Fruit fly (Drosophila melanogaster) whole organism, wandering third instar larva: ENCODE results near the gene Fim.
A peak's percentile ranks its signal among the peaks of the same experiment; 100 is the strongest.

Source experiments
- Abd-B ChIP-seq: fragments of >200 bp; optimal IDR thresholded peaks from 2 replicates; lab custom pipeline; 2017; ENCODE audit warnings: missing biosample characterization, missing genetic modification characterization
- CG9705 ChIP-seq: fragments of 200-800 bp; sonication (Bioruptor generic); optimal IDR thresholded peaks from 2 replicates; lab custom pipeline; 2018; ENCODE audit warnings: missing biosample characterization, mild to moderate bottlenecking, missing genetic modification characterization
- Dfd ChIP-seq: fragments of >200 bp; optimal IDR thresholded peaks from 2 replicates; lab custom pipeline; 2017; ENCODE audit warnings: missing biosample characterization, missing genetic modification characterization
- Dif ChIP-seq: fragments of 200-275, 200-300 bp; sonication (Bioruptor generic); optimal IDR thresholded peaks from 2 replicates; lab custom pipeline; 2018; ENCODE audit warnings: missing biosample characterization, missing genetic modification characterization; ENCODE audit not compliant: partially characterized antibody
- GATAd ChIP-seq: sonication (Bioruptor generic); optimal IDR thresholded peaks from 2 replicates; lab custom pipeline; 2016; ENCODE audit warnings: missing biosample characterization, missing genetic modification characterization
- HLH106 ChIP-seq: fragments of 200-800 bp; optimal IDR thresholded peaks from 3 replicates; lab custom pipeline; 2019; ENCODE audit warnings: missing biosample characterization, mild to moderate bottlenecking, missing genetic modification characterization, moderate library complexity
- Hr78 ChIP-seq: fragments of >200 bp; optimal IDR thresholded peaks from 2 replicates; lab custom pipeline; 2017; ENCODE audit warnings: missing biosample characterization, missing genetic modification characterization
- Hr83 ChIP-seq: fragments of 200-300 bp; sonication (Bioruptor generic); optimal IDR thresholded peaks from 2 replicates; lab custom pipeline; 2016; ENCODE audit warnings: missing biosample characterization, mild to moderate bottlenecking, missing genetic modification characterization, moderate library complexity; ENCODE audit not compliant: poor library complexity, severe bottlenecking
- Jra ChIP-seq: sonication (Bioruptor generic); optimal IDR thresholded peaks from 2 replicates; lab custom pipeline; 2016; ENCODE audit warnings: missing biosample characterization, missing genetic modification characterization
- Mio ChIP-seq: sonication (Bioruptor generic); optimal IDR thresholded peaks from 2 replicates; lab custom pipeline; 2016; ENCODE audit warnings: missing biosample characterization, missing genetic modification characterization
- Myc ChIP-seq: fragments of >200 bp; optimal IDR thresholded peaks from 2 replicates; lab custom pipeline; 2017
- N ChIP-seq: fragments of >200 bp; optimal IDR thresholded peaks from 2 replicates; lab custom pipeline; 2018; ENCODE audit warnings: missing biosample characterization, missing external identifiers, missing genetic modification characterization
- OdsH ChIP-seq: fragments of 200-800 bp; sonication (Bioruptor generic); optimal IDR thresholded peaks from 2 replicates; lab custom pipeline; 2016; ENCODE audit warnings: missing biosample characterization, mild to moderate bottlenecking, missing genetic modification characterization
- Vsx2 ChIP-seq: fragments of 200-300, 225-300 bp; sonication (Bioruptor generic); optimal IDR thresholded peaks from 2 replicates; lab custom pipeline; 2018; ENCODE audit warnings: missing biosample characterization, missing genetic modification characterization; ENCODE audit not compliant: partially characterized antibody
- br ChIP-seq: fragments of 200-800 bp; sonication (Bioruptor generic); optimal IDR thresholded peaks from 2 replicates; lab custom pipeline; 2016; ENCODE audit warnings: missing biosample characterization, missing genetic modification characterization
- brk ChIP-seq: fragments of 200-800 bp; sonication (Bioruptor generic); optimal IDR thresholded peaks from 2 replicates; lab custom pipeline; 2016; ENCODE audit warnings: missing biosample characterization, mild to moderate bottlenecking, missing genetic modification characterization
- dl ChIP-seq, 2 experiments: fragments of 175-275, 200-275 bp in 1 of 2; fragments of 200-275 bp in 1 of 2; sonication (Bioruptor generic); optimal IDR thresholded peaks; lab custom pipeline; 2018; ENCODE audit warnings: mild to moderate bottlenecking in 2 of 2, missing biosample characterization in 2 of 2, missing genetic modification characterization in 2 of 2, moderate library complexity in 2 of 2; ENCODE audit not compliant: partially characterized antibody in 2 of 2, insufficient read depth in 1 of 2
- dmrt93B ChIP-seq: fragments of 200-800 bp; sonication (Bioruptor generic); optimal IDR thresholded peaks from 2 replicates; lab custom pipeline; 2018; ENCODE audit warnings: missing biosample characterization, mild to moderate bottlenecking, missing genetic modification characterization
- dsf ChIP-seq: sonication (Bioruptor generic); optimal IDR thresholded peaks from 2 replicates; lab custom pipeline; 2016; ENCODE audit warnings: missing biosample characterization, missing genetic modification characterization, borderline replicate concordance
- ey ChIP-seq: fragments of 200-800 bp; sonication (Bioruptor generic); optimal IDR thresholded peaks from 2 replicates; lab custom pipeline; 2016; ENCODE audit warnings: missing biosample characterization, missing genetic modification characterization
- foxo ChIP-seq, 2 experiments: fragments of 200-800 bp; sonication (Bioruptor generic); optimal IDR thresholded peaks; 2 replicates in 1 of 2; 3 replicates in 1 of 2; lab custom pipeline; 2016 to 2017; ENCODE audit warnings: missing biosample characterization in 2 of 2, missing genetic modification characterization in 2 of 2
- fru ChIP-seq: fragments of 200-800 bp; sonication (Bioruptor generic); optimal IDR thresholded peaks from 3 replicates; lab custom pipeline; 2016; ENCODE audit warnings: missing biosample characterization, mild to moderate bottlenecking, missing genetic modification characterization
- h ChIP-seq: fragments of 200-800 bp; sonication (Bioruptor generic); optimal IDR thresholded peaks from 3 replicates; lab custom pipeline; 2016; ENCODE audit warnings: missing biosample characterization, mild to moderate bottlenecking, missing genetic modification characterization
- jim ChIP-seq: fragments of 175-275, 200-325 bp; sonication (Bioruptor generic); optimal IDR thresholded peaks from 2 replicates; lab custom pipeline; 2016; ENCODE audit warnings: missing biosample characterization, mild to moderate bottlenecking, missing genetic modification characterization
- lola ChIP-seq: fragments of >200 bp; optimal IDR thresholded peaks from 2 replicates; lab custom pipeline; 2017; ENCODE audit warnings: missing biosample characterization, missing genetic modification characterization
- psq ChIP-seq: fragments of 200-800 bp; sonication (Bioruptor generic); optimal IDR thresholded peaks from 3 replicates; lab custom pipeline; 2017; ENCODE audit warnings: missing biosample characterization, mild to moderate bottlenecking, missing genetic modification characterization, moderate library complexity
- rgr ChIP-seq: fragments of 200-800 bp; sonication (Bioruptor generic); optimal IDR thresholded peaks from 3 replicates; lab custom pipeline; 2016; ENCODE audit warnings: missing biosample characterization, mild to moderate bottlenecking, missing genetic modification characterization
- sv ChIP-seq: fragments of 200-800 bp; sonication (Bioruptor generic); optimal IDR thresholded peaks from 3 replicates; lab custom pipeline; 2016; ENCODE audit warnings: missing biosample characterization, missing genetic modification characterization
- usp ChIP-seq: fragments of >200 bp; optimal IDR thresholded peaks from 2 replicates; lab custom pipeline; 2017; ENCODE audit warnings: missing biosample characterization, missing genetic modification characterization
- woc ChIP-seq: sonication (Bioruptor generic); optimal IDR thresholded peaks from 2 replicates; lab custom pipeline; 2016; ENCODE audit warnings: missing biosample characterization, mild to moderate bottlenecking, missing genetic modification characterization

Fim gene

DNA sequence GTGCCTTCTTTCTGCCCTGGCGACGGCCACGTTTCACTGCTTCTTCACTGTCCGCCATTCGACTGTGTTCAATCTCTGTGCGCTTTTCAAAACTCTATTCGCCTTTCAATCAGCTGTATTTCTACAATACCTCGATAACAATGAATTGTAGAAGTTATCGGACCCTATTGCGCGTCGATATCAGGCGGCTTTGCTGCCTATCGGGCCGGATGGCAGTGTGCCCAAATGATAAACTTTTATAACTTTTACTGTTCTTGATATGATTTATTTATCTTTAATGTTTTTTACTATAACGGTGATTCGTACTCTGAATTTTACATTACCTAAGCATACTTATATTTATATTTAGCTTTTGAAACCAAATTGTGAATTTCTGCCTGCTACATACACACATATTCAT, 56.9 kb downstream of the Fim start, which contains the start of gene CG8915:
TSS of gene CG8915 (minus strand) at position 148 of the 400 bp plus-strand sequence.
- TF ChIP-seq sv = no peak
- no peak for TF ChIP-seq Jra
- no peak for TF ChIP-seq N (GFP tag; lab: Kevin White, UChicago)
- peak; percentile 32 for TF ChIP-seq rgr
- TF ChIP-seq Hr83 (GFP tag; lab: Kevin White, UChicago) = no peak
- TF ChIP-seq GATAd = no peak
- no peak for TF ChIP-seq usp (GFP tag; lab: Kevin White, UChicago)
- TF ChIP-seq br (GFP tag; lab: Kevin White, UChicago) = no peak

- TF ChIP-seq HLH106 (tag; lab: Kevin White, UChicago) (peak; percentile 27), rgr (peak; percentile 52), Vsx2 (GFP tag; lab: Kevin White, UChicago) (no peak), jim (GFP tag; lab: Kevin White, UChicago) (no peak), Myc (no peak), Dif (no peak), h (peak; percentile 49), dl (GFP tag; optimal IDR thresholded peaks at IDR 0.05; lab: Kevin White, UChicago; ENCODE audit: insufficient read depth in 1 of 2, partially characterized antibody in 2 of 2) (no peak), ey (GFP tag; lab: Kevin White, UChicago) (peak; percentile 21), Dfd (no peak), lola (GFP tag; lab: Kevin White, UChicago) (no peak), brk (GFP tag; lab: Kevin White, UChicago) (no peak), psq (GFP tag; lab: Kevin White, UChicago) (peak; percentile 42), br (GFP tag; lab: Kevin White, UChicago) (no peak), OdsH (GFP tag; lab: Kevin White, UChicago) (peak; percentile 54), dsf (GFP tag; lab: Kevin White, UChicago) (no peak), dmrt93B (GFP tag; lab: Kevin White, UChicago) (peak; percentile 2), CG9705 (GFP tag; lab: Kevin White, UChicago) (no peak), Hr78 (GFP tag; lab: Kevin White, UChicago) (no peak), Mio (GFP tag; lab: Kevin White, UChicago) (no peak), foxo (GFP tag; optimal IDR thresholded peaks at IDR 0.05; lab: Kevin White, UChicago) (peak in 1 of 2 experiments; percentile 18), fru (GFP tag; lab: Kevin White, UChicago) (peak; percentile 32)
- TF ChIP-seq, all 38 proteins: peak for 9
Measured at dm6 chrX:17237421-17237820, 64.3 kb downstream of the Fim start.

dm6 chrX:17236468-17236867, 65.3 kb downstream of the Fim start:
- TF ChIP-seq psq (GFP tag; lab: Kevin White, UChicago) (no peak), Abd-B (no peak), h (no peak), Dfd (no peak), Dif (no peak), CG9705 (GFP tag; lab: Kevin White, UChicago) (no peak), HLH106 (tag; lab: Kevin White, UChicago) (no peak), woc (GFP tag; lab: Kevin White, UChicago) (no peak), Myc (no peak), usp (GFP tag; lab: Kevin White, UChicago) (no peak), Hr78 (GFP tag; lab: Kevin White, UChicago) (no peak), dsf (GFP tag; lab: Kevin White, UChicago) (no peak), dl (GFP tag; optimal IDR thresholded peaks at IDR 0.05; lab: Kevin White, UChicago; ENCODE audit: insufficient read depth in 1 of 2, partially characterized antibody in 2 of 2) (no peak)
- TF ChIP-seq, all 38 proteins: peak for 0
